Worm (Caenorhabditis elegans): ENCODE results near the gene F27B3.6.

DNA sequence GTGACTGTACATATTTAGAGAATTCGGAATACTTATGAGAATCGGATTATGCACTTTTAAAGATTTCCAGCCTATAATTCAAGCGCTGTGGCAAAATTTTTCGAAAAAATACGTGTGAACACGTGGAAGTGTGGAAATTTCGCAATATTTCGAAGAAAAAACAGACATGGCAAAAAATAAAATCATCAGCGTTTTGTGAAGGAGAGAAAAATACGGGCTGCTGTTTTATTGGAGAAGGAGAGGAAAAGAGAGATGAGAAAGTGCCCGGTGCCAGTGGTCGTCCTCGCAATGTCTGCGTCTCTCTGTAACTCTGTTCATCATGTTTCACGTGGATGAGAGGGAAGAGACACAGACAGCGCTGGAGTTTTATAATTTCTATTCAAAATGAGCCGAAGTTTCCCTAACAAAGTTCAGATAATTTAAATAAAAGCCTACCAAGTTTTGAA, 27.6 kb upstream of the F27B3.6 start:
- TF ChIP-seq nfya-1 (tag; optimal IDR thresholded peaks at IDR 0.05; ENCODE audit: borderline replicate concordance, insufficient read depth) (no peak), lsl-1 (GFP tag; optimal IDR thresholded peaks at IDR 0.05) (peak; percentile 27), ztf-26 (tag; optimal IDR thresholded peaks at IDR 0.05) (peak; percentile 64), ceh-100 (GFP tag; IDR thresholded peaks at IDR 0.05) (0 out of 2 replicates have a peak, but pooled peaks have one; percentile 24), ceh-40 (GFP tag; IDR thresholded peaks at IDR 0.05) (no peak), mcd-1 (GFP tag; IDR thresholded peaks at IDR 0.05) (peak; percentile 72), nhr-90 (tag; optimal IDR thresholded peaks at IDR 0.05) (peak; percentile 49), K11D2.4 (GFP tag; IDR thresholded peaks at IDR 0.05) (peak; percentile 79), B0336.3 (GFP tag; IDR thresholded peaks at IDR 0.05) (peak; percentile 90), bed-1 (GFP tag; IDR thresholded peaks at IDR 0.05) (no peak)

All from whole organism, young adult.